Worm (Caenorhabditis elegans): ENCODE results near the gene arrd-13.

arrd-13 gene

ce11 chrII:13717393-13718367 lies 40.5 kb upstream of the arrd-13 start:
- TF ChIP-seq ceh-19 (GFP tag; optimal IDR thresholded peaks at IDR 0.05), result no peak
- no peak for TF ChIP-seq sox-4 (tag; optimal IDR thresholded peaks at IDR 0.05)
- TF ChIP-seq lin-11 (tag; optimal IDR thresholded peaks at IDR 0.05), result no peak
- no peak for TF ChIP-seq fkh-6 (tag; optimal IDR thresholded peaks at IDR 0.05)
- no peak for TF ChIP-seq pqm-1 (tag; optimal IDR thresholded peaks at IDR 0.05)
- no peak for TF ChIP-seq ref-2 (tag; optimal IDR thresholded peaks at IDR 0.05)
- no peak for TF ChIP-seq hlh-30 (tag; optimal IDR thresholded peaks at IDR 0.05; ENCODE audit: insufficient read depth)

ce11 chrII:13720650-13721049 lies 37.6 kb upstream of the arrd-13 start:
- TF ChIP-seq elt-2 (tag; optimal IDR thresholded peaks at IDR 0.05) (no peak), ceh-45 (GFP tag; IDR thresholded peaks at IDR 0.05) (0 out of 2 replicates have a peak, but pooled peaks have one; percentile 17)

- TF ChIP-seq pros-1 (tag; optimal IDR thresholded peaks at IDR 0.05), result no peak
- TF ChIP-seq pha-4 (tag; optimal IDR thresholded peaks at IDR 0.05), result no peak
- no peak for TF ChIP-seq pag-3 (tag; optimal IDR thresholded peaks at IDR 0.05; ENCODE audit: borderline replicate concordance)
- TF ChIP-seq pqm-1 (tag; optimal IDR thresholded peaks at IDR 0.05), result no peak
- no peak for TF ChIP-seq ttx-3 (tag; optimal IDR thresholded peaks at IDR 0.05)
- TF ChIP-seq ceh-34 (tag; optimal IDR thresholded peaks at IDR 0.05), result no peak
- TF ChIP-seq C38D4.7 (GFP tag; optimal IDR thresholded peaks at IDR 0.05), result no peak
- TF ChIP-seq eyg-1 (tag; optimal IDR thresholded peaks at IDR 0.05), result no peak
- TF ChIP-seq K02D7.2 (tag; optimal IDR thresholded peaks at IDR 0.05), result no peak
- TF ChIP-seq pax-1 (tag; optimal IDR thresholded peaks at IDR 0.05), result no peak
- TF ChIP-seq unc-55 (GFP tag; optimal IDR thresholded peaks at IDR 0.05), result no peak
- TF ChIP-seq unc-86 (tag; optimal IDR thresholded peaks at IDR 0.05), result no peak
- TF ChIP-seq ceh-6 (GFP tag; optimal IDR thresholded peaks at IDR 0.05), result no peak
- no peak for TF ChIP-seq tbx-7 (tag; optimal IDR thresholded peaks at IDR 0.05)
- TF ChIP-seq ref-2 (tag; optimal IDR thresholded peaks at IDR 0.05), result no peak
- no peak for TF ChIP-seq tbx-2 (tag; optimal IDR thresholded peaks at IDR 0.05)
- TF ChIP-seq lin-11 (tag; optimal IDR thresholded peaks at IDR 0.05), result no peak
- no peak for TF ChIP-seq Y22D7AL.16 (tag; optimal IDR thresholded peaks at IDR 0.05)
- TF ChIP-seq sdc-2 (tag; optimal IDR thresholded peaks at IDR 0.05), result no peak
These were observed 37.0 kb upstream of the arrd-13 start, which contains the start of gene sre-46 for ce11 chrII:13721218-13721617. Gene sre-46 (minus strand): TSS chrII:13721318.

- TF ChIP-seq C08G9.2 (tag; optimal IDR thresholded peaks at IDR 0.05) (peak; percentile 14), ceh-31 (tag; optimal IDR thresholded peaks at IDR 0.05) (peak; percentile 12), mec-3 (tag; optimal IDR thresholded peaks at IDR 0.05; ENCODE audit: borderline replicate concordance) (no peak), ceh-30 (tag; optimal IDR thresholded peaks at IDR 0.05) (no peak), eyg-1 (tag; optimal IDR thresholded peaks at IDR 0.05) (no peak)
These were observed 35.4 kb upstream of the arrd-13 start, which contains the start of gene Y54G9A.5 for ce11 chrII:13722763-13723162. Gene Y54G9A.5 (plus strand): TSS chrII:13723007.

ce11 chrII:13723754-13724153 lies 34.5 kb upstream of the arrd-13 start:
- no peak for TF ChIP-seq nhr-232 (tag; optimal IDR thresholded peaks at IDR 0.05)

- TF ChIP-seq unc-42 (tag; optimal IDR thresholded peaks at IDR 0.05), result peak; percentile 23
- TF ChIP-seq unc-3 (GFP tag; conservative IDR thresholded peaks at IDR 0.05), result no peak
- TF ChIP-seq unc-3 (tag; optimal IDR thresholded peaks at IDR 0.05), result no peak
These were observed 32.4 kb upstream of the arrd-13 start, which contains the start of the genes Y54G9A.7 and bub-3 for ce11 chrII:13725793-13726192. Gene Y54G9A.7 (minus strand): TSS chrII:13725799. Gene bub-3 (plus strand): TSS chrII:13726062.
